Worm (Caenorhabditis elegans) whole organism, L3 larva: Measurements from ENCODE around the gene unc-23.
A peak's percentile ranks its signal among the peaks of the same experiment; 100 is the strongest.

ENCODE experiments used
- ZK546.5 ChIP-seq: sonication (generic microtip); optimal IDR thresholded peaks from 2 replicates; lab custom pipeline; 2017; ENCODE audit warnings: missing biosample characterization, missing genetic modification characterization
- aly-2 ChIP-seq: fragments of 150-350 bp; optimal IDR thresholded peaks from 2 replicates; lab custom pipeline; 2014; ENCODE audit warnings: missing biosample characterization, missing genetic modification characterization
- ama-1 ChIP-seq: fragments of 150-350 bp; optimal IDR thresholded peaks from 2 replicates; lab custom pipeline; 2018
- ceh-16 ChIP-seq: sonication (generic microtip); optimal IDR thresholded peaks from 2 replicates; lab custom pipeline; 2017; ENCODE audit warnings: missing biosample characterization, missing genetic modification characterization
- ceh-28 ChIP-seq: fragments of 150-350 bp; optimal IDR thresholded peaks from 2 replicates; lab custom pipeline; 2014; ENCODE audit warnings: missing biosample characterization, missing genetic modification reagents, missing genetic modification characterization
- ceh-82 ChIP-seq: fragments of 150-350 bp; optimal IDR thresholded peaks from 2 replicates; lab custom pipeline; 2014; ENCODE audit warnings: missing biosample characterization, missing genetic modification characterization
- egl-5 ChIP-seq: fragments of 150-350 bp; optimal IDR thresholded peaks from 2 replicates; lab custom pipeline; 2017; ENCODE audit warnings: missing biosample characterization, missing genetic modification reagents, missing genetic modification characterization, inconsistent platforms
- elt-1 ChIP-seq: fragments of 150-350 bp; optimal IDR thresholded peaks from 2 replicates; lab custom pipeline; 2014; ENCODE audit warnings: missing biosample characterization, missing genetic modification characterization
- elt-2 ChIP-seq: sonication (generic microtip); optimal IDR thresholded peaks from 2 replicates; lab custom pipeline; 2016; ENCODE audit warnings: missing genetic modification reagents, mild to moderate bottlenecking, missing genetic modification characterization, missing compliant biosample characterization
- elt-3 ChIP-seq, 3 experiments: fragments of 150-350 bp in 1 of 3; sonication (generic microtip) in 2 of 3; optimal IDR thresholded peaks; 2 replicates in 2 of 3; 4 replicates in 1 of 3; lab custom pipeline; 2014 to 2017; ENCODE audit warnings: missing biosample characterization in 3 of 3, missing genetic modification characterization in 3 of 3
- fos-1 ChIP-seq: fragments of 150-350 bp; optimal IDR thresholded peaks from 2 replicates; lab custom pipeline; 2014; ENCODE audit warnings: missing biosample characterization, missing genetic modification characterization
- hmg-11 ChIP-seq: sonication (generic microtip); optimal IDR thresholded peaks from 2 replicates; lab custom pipeline; 2016; ENCODE audit warnings: missing genetic modification characterization, missing compliant biosample characterization
- lin-15B ChIP-seq: fragments of 150-350 bp; optimal IDR thresholded peaks from 2 replicates; lab custom pipeline; 2014; ENCODE audit warnings: missing biosample characterization, missing genetic modification characterization
- lin-39 ChIP-seq: fragments of 150-350 bp; optimal IDR thresholded peaks from 2 replicates; lab custom pipeline; 2018; ENCODE audit warnings: missing biosample characterization, missing genetic modification reagents, missing genetic modification characterization
- lsy-12 ChIP-seq: sonication (generic microtip); optimal IDR thresholded peaks from 2 replicates; lab custom pipeline; 2016; ENCODE audit warnings: mild to moderate bottlenecking, missing genetic modification characterization, missing compliant biosample characterization
- mdl-1 ChIP-seq: fragments of 150-350 bp; optimal IDR thresholded peaks from 2 replicates; lab custom pipeline; 2014; ENCODE audit warnings: missing biosample characterization, missing genetic modification characterization
- nhr-11 ChIP-seq: fragments of 150-350 bp; optimal IDR thresholded peaks from 2 replicates; lab custom pipeline; 2014; ENCODE audit warnings: missing biosample characterization, missing genetic modification characterization
- nhr-23 ChIP-seq: fragments of 150-350 bp; optimal IDR thresholded peaks from 2 replicates; lab custom pipeline; 2014; ENCODE audit warnings: missing biosample characterization, missing genetic modification reagents, missing genetic modification characterization
- nhr-237 ChIP-seq: fragments of 150-350 bp; optimal IDR thresholded peaks from 2 replicates; lab custom pipeline; 2014; ENCODE audit warnings: missing biosample characterization, missing genetic modification characterization
- nhr-25 ChIP-seq: sonication (generic microtip); optimal IDR thresholded peaks from 2 replicates; lab custom pipeline; 2017; ENCODE audit warnings: missing biosample characterization, missing genetic modification characterization
- nhr-28 ChIP-seq: fragments of 150-350 bp; optimal IDR thresholded peaks from 2 replicates; lab custom pipeline; 2014; ENCODE audit warnings: missing biosample characterization, missing genetic modification characterization
- nhr-43 ChIP-seq: sonication (generic microtip); optimal IDR thresholded peaks from 2 replicates; lab custom pipeline; 2016; ENCODE audit warnings: mild to moderate bottlenecking, missing genetic modification characterization, missing compliant biosample characterization; ENCODE audit not compliant: poor library complexity, severe bottlenecking
- nhr-67 ChIP-seq: fragments of 150-350 bp; optimal IDR thresholded peaks from 2 replicates; lab custom pipeline; 2014; ENCODE audit warnings: missing biosample characterization, missing genetic modification characterization
- nhr-76 ChIP-seq: fragments of 150-350 bp; sonication (generic microtip); optimal IDR thresholded peaks from 5 replicates; lab custom pipeline; 2014; ENCODE audit warnings: missing biosample characterization, missing genetic modification characterization
- pha-4 ChIP-seq: fragments of 150-350 bp; optimal IDR thresholded peaks from 2 replicates; lab custom pipeline; 2014; ENCODE audit warnings: missing biosample characterization, missing genetic modification reagents, missing genetic modification characterization
- pqm-1 ChIP-seq: fragments of 150-350 bp; optimal IDR thresholded peaks from 2 replicates; lab custom pipeline; 2017; ENCODE audit warnings: missing biosample characterization, missing genetic modification characterization, inconsistent platforms
- skn-1 ChIP-seq: fragments of 150-350 bp; optimal IDR thresholded peaks from 2 replicates; lab custom pipeline; 2014; ENCODE audit warnings: missing biosample characterization, missing genetic modification characterization
- tbx-2 ChIP-seq: sonication (generic microtip); optimal IDR thresholded peaks from 2 replicates; lab custom pipeline; 2016; ENCODE audit warnings: mild to moderate bottlenecking, missing genetic modification characterization, missing compliant biosample characterization
- unc-39 ChIP-seq: sonication (generic microtip); optimal IDR thresholded peaks from 4 replicates; lab custom pipeline; 2017; ENCODE audit warnings: missing biosample characterization, missing genetic modification characterization
- unc-62 ChIP-seq: fragments of 150-350 bp; sonication (generic microtip); optimal IDR thresholded peaks from 4 replicates; lab custom pipeline; 2014; ENCODE audit warnings: missing biosample characterization, missing genetic modification reagents, missing genetic modification characterization
- zag-1 ChIP-seq: fragments of 150-350 bp; optimal IDR thresholded peaks from 2 replicates; lab custom pipeline; 2014; ENCODE audit warnings: missing biosample characterization, missing genetic modification characterization
- ztf-4 ChIP-seq: fragments of 150-350 bp; optimal IDR thresholded peaks from 2 replicates; lab custom pipeline; 2014; ENCODE audit warnings: missing biosample characterization, missing genetic modification characterization

unc-23 gene

ce11 chrV:8956387-8957095, 20.4 kb downstream of the unc-23 start, which contains the start of gene ttc-17:
Gene ttc-17 (plus strand): TSS chrV:8957045.
- TF ChIP-seq elt-1 (tag; lab: Kevin White, UChicago) (no peak), mdl-1 (no peak), nhr-25 (tag; lab: Kevin White, UChicago) (peak; percentile 65), nhr-43 (tag; lab: Kevin White, UChicago) (no peak), nhr-76 (tag; lab: Kevin White, UChicago) (no peak)

- TF ChIP-seq nhr-237 (no peak), tbx-2 (tag; lab: Kevin White, UChicago) (no peak), nhr-25 (tag; lab: Kevin White, UChicago) (peak; percentile 78), pha-4 (peak; percentile 46)
Measured at ce11 chrV:8964055-8964758, 28.0 kb downstream of the unc-23 start, which contains the start of gene nhr-44. Gene nhr-44 (minus strand): TSS chrV:8964105.

ce11 chrV:8966086-8966485, 29.9 kb downstream of the unc-23 start, which contains the start of gene nhr-219:
Gene nhr-219 (minus strand): TSS chrV:8966186.
- TF ChIP-seq lsy-12 (tag; lab: Kevin White, UChicago) (no peak), nhr-23 (no peak), egl-5 (tag; lab: Kevin White, UChicago) (no peak), ceh-16 (no peak), ztf-4 (tag; lab: Kevin White, UChicago) (no peak), zag-1 (no peak), aly-2 (no peak), lin-39 (no peak), nhr-67 (tag; lab: Kevin White, UChicago) (no peak), skn-1 (no peak)

- no peak for TF ChIP-seq nhr-11 (tag; lab: Kevin White, UChicago)
- no peak for TF ChIP-seq lin-15B
- no peak for TF ChIP-seq nhr-237
- no peak for TF ChIP-seq ama-1
- no peak for TF ChIP-seq mdl-1
- no peak for TF ChIP-seq ZK546.5 (tag; lab: Kevin White, UChicago)
- no peak for TF ChIP-seq ceh-82
- no peak for TF ChIP-seq nhr-76 (tag; lab: Kevin White, UChicago)
- TF ChIP-seq nhr-28 (tag; lab: Kevin White, UChicago): no peak
- TF ChIP-seq pqm-1 (tag; lab: Kevin White, UChicago): no peak
- no peak for TF ChIP-seq fos-1
- TF ChIP-seq unc-39 (tag; lab: Kevin White, UChicago): no peak
- TF ChIP-seq tbx-2 (tag; lab: Kevin White, UChicago): no peak
Measured at ce11 chrV:8972271-8972670, 36.1 kb downstream of the unc-23 start, which contains the start of gene nhr-195. Gene nhr-195 (minus strand): TSS chrV:8972371.

- TF ChIP-seq elt-2: peak; percentile 55
- TF ChIP-seq hmg-11 (tag; lab: Kevin White, UChicago): no peak
- TF ChIP-seq elt-3 (tag; optimal IDR thresholded peaks at IDR 0.05; lab: Kevin White, UChicago): no peak
- TF ChIP-seq ama-1: no peak
- TF ChIP-seq pqm-1 (tag; lab: Kevin White, UChicago): peak; percentile 56
- TF ChIP-seq egl-5 (tag; lab: Kevin White, UChicago): no peak
- no peak for TF ChIP-seq nhr-237
- no peak for TF ChIP-seq mdl-1
- TF ChIP-seq pha-4: peak; percentile 20
- no peak for TF ChIP-seq nhr-28 (tag; lab: Kevin White, UChicago)
- TF ChIP-seq unc-62 (GFP tag; lab: Kevin White, UChicago): no peak
- peak; percentile 11 for TF ChIP-seq ceh-28 (tag; lab: Kevin White, UChicago)
- no peak for TF ChIP-seq zag-1
- TF ChIP-seq nhr-25 (tag; lab: Kevin White, UChicago): peak; percentile 31
- TF ChIP-seq lin-39: no peak
- TF ChIP-seq, all 47 proteins: peak for 5
Measured at ce11 chrV:8974889-8975422, 38.8 kb downstream of the unc-23 start, which contains the start of gene nhr-143. Gene nhr-143 (minus strand): TSS chrV:8974939.
